Worm (Caenorhabditis elegans): Measurements from ENCODE around the gene gcy-4.

- TF ChIP-seq snpc-4 (tag; optimal IDR thresholded peaks at IDR 0.05) = no peak
- TF ChIP-seq ztf-4 (tag; optimal IDR thresholded peaks at IDR 0.05) = no peak
- no peak for TF ChIP-seq elt-3 (tag; optimal IDR thresholded peaks at IDR 0.05)
- TF ChIP-seq unc-62 (GFP tag; optimal IDR thresholded peaks at IDR 0.05) = no peak
- TF ChIP-seq lsy-2 (tag; optimal IDR thresholded peaks at IDR 0.05) = no peak
Observed at ce11 chrII:10316119-10316518, 7.5 kb upstream of the gcy-4 start, which contains the start of gene gcy-5.
